Fruit fly (Drosophila melanogaster): ENCODE data around the gene CG31104.
A peak's percentile ranks its signal among the peaks of the same experiment; 100 is the strongest.

The CG31104 gene

dm6 chr3R:25258628-25259240 is 26.5 kb upstream of the CG31104 start, which contains the start of gene CG11857:
Gene CG11857 (plus strand): TSS chr3R:25258898.
- TF ChIP-seq foxo (GFP tag; optimal IDR thresholded peaks at IDR 0.05): peak; percentile 89 to 98
- TF ChIP-seq Hnf4 (GFP tag; optimal IDR thresholded peaks at IDR 0.05): peak; percentile 99
- no peak for TF ChIP-seq usp (GFP tag; optimal IDR thresholded peaks at IDR 0.05)
- TF ChIP-seq Sp1 (GFP tag; optimal IDR thresholded peaks at IDR 0.05): peak; percentile 96
- TF ChIP-seq Jra (GFP tag; optimal IDR thresholded peaks at IDR 0.05): peak; percentile 98
- TF ChIP-seq N (GFP tag; optimal IDR thresholded peaks at IDR 0.05): no peak
- peak; percentile 97 for TF ChIP-seq woc (GFP tag; optimal IDR thresholded peaks at IDR 0.05)
- TF ChIP-seq pan (optimal IDR thresholded peaks at IDR 0.05): no peak
- TF ChIP-seq psq (GFP tag; optimal IDR thresholded peaks at IDR 0.05): peak; percentile 94
- TF ChIP-seq br (GFP tag; optimal IDR thresholded peaks at IDR 0.05): peak; percentile 96
- TF ChIP-seq CG9705 (GFP tag; optimal IDR thresholded peaks at IDR 0.05): peak; percentile 95
- no peak for TF ChIP-seq sage (GFP tag; optimal IDR thresholded peaks at IDR 0.05)
- TF ChIP-seq dmrt93B (GFP tag; optimal IDR thresholded peaks at IDR 0.05): peak; percentile 96
- TF ChIP-seq h (GFP tag; optimal IDR thresholded peaks at IDR 0.05): peak; percentile 99
- TF ChIP-seq sv (GFP tag; optimal IDR thresholded peaks at IDR 0.05): peak; percentile 98
- peak; percentile 93 for TF ChIP-seq CG32264 (GFP tag; optimal IDR thresholded peaks at IDR 0.05)
- peak; percentile 98 for TF ChIP-seq HLH106 (tag; optimal IDR thresholded peaks at IDR 0.05)
- no peak for TF ChIP-seq Dfd (GFP tag; optimal IDR thresholded peaks at IDR 0.05)
- peak; percentile 25 for TF ChIP-seq Myc (optimal IDR thresholded peaks at IDR 0.05)
- TF ChIP-seq Hr78 (GFP tag; optimal IDR thresholded peaks at IDR 0.05): no peak
- peak; percentile 94 for TF ChIP-seq GATAd (GFP tag; optimal IDR thresholded peaks at IDR 0.05)
- TF ChIP-seq Rel (GFP tag; optimal IDR thresholded peaks at IDR 0.05): peak; percentile 40
- peak; percentile 82 for TF ChIP-seq Rel (tag; optimal IDR thresholded peaks at IDR 0.05)
- TF ChIP-seq tai (GFP tag; optimal IDR thresholded peaks at IDR 0.05): no peak
- TF ChIP-seq dsf (GFP tag; optimal IDR thresholded peaks at IDR 0.05; ENCODE audit: borderline replicate concordance): peak; percentile 94
- peak; percentile 97 for TF ChIP-seq fru (GFP tag; optimal IDR thresholded peaks at IDR 0.05)
- TF ChIP-seq OdsH (GFP tag; optimal IDR thresholded peaks at IDR 0.05): peak; percentile 96
- TF ChIP-seq CrebA (GFP tag; optimal IDR thresholded peaks at IDR 0.05; ENCODE audit: borderline replicate concordance): no peak
- TF ChIP-seq Hr83 (GFP tag; optimal IDR thresholded peaks at IDR 0.05; ENCODE audit: poor library complexity, severe bottlenecking): peak; percentile 96
- no peak for TF ChIP-seq brk (GFP tag; optimal IDR thresholded peaks at IDR 0.05)
- TF ChIP-seq Mio (GFP tag; optimal IDR thresholded peaks at IDR 0.05): peak; percentile 79
- peak; percentile 98 for TF ChIP-seq rgr (GFP tag; optimal IDR thresholded peaks at IDR 0.05)
- TF ChIP-seq Dif (GFP tag; optimal IDR thresholded peaks at IDR 0.05; ENCODE audit: partially characterized antibody): no peak
- peak; percentile 43 for TF ChIP-seq jim (GFP tag; optimal IDR thresholded peaks at IDR 0.05)
- TF ChIP-seq dl (GFP tag; optimal IDR thresholded peaks at IDR 0.05; ENCODE audit: insufficient read depth in 1 of 2, partially characterized antibody in 2 of 2): no peak
- no peak for TF ChIP-seq Abd-B (GFP tag; optimal IDR thresholded peaks at IDR 0.05)
- no peak for TF ChIP-seq lola (GFP tag; optimal IDR thresholded peaks at IDR 0.05)
- peak; percentile 97 for TF ChIP-seq ey (GFP tag; optimal IDR thresholded peaks at IDR 0.05)
- TF ChIP-seq Vsx2 (GFP tag; optimal IDR thresholded peaks at IDR 0.05; ENCODE audit: partially characterized antibody): no peak

- no peak for TF ChIP-seq foxo (GFP tag; optimal IDR thresholded peaks at IDR 0.05)
- no peak for TF ChIP-seq fru (GFP tag; optimal IDR thresholded peaks at IDR 0.05)
- TF ChIP-seq tai (GFP tag; optimal IDR thresholded peaks at IDR 0.05): no peak
- no peak for TF ChIP-seq GATAd (GFP tag; optimal IDR thresholded peaks at IDR 0.05)
- TF ChIP-seq dsf (GFP tag; optimal IDR thresholded peaks at IDR 0.05; ENCODE audit: borderline replicate concordance): no peak
- TF ChIP-seq OdsH (GFP tag; optimal IDR thresholded peaks at IDR 0.05): no peak
- TF ChIP-seq Mio (GFP tag; optimal IDR thresholded peaks at IDR 0.05): no peak
- TF ChIP-seq ey (GFP tag; optimal IDR thresholded peaks at IDR 0.05): no peak
- no peak for TF ChIP-seq Hnf4 (GFP tag; optimal IDR thresholded peaks at IDR 0.05)
- no peak for TF ChIP-seq brk (GFP tag; optimal IDR thresholded peaks at IDR 0.05)
- TF ChIP-seq Dif (GFP tag; optimal IDR thresholded peaks at IDR 0.05; ENCODE audit: partially characterized antibody): no peak
These were observed 24.6 kb upstream of the CG31104 start for dm6 chr3R:25260670-25261069.
